Fruit fly (Drosophila melanogaster) whole organism, pupa: ENCODE data around the gene CG44153.

Source experiments
- CG12605 ChIP-seq: fragments of 200-800 bp; sonication (Bioruptor generic); IDR thresholded peaks from 2 replicates; pipeline ENCODE4 v1.3.6; 2022; ENCODE audit warnings: missing biosample characterization, missing genetic modification characterization
- CG14655 ChIP-seq: fragments of 200-800 bp; sonication (Bioruptor generic); optimal IDR thresholded peaks from 3 replicates; lab custom pipeline; 2017; ENCODE audit warnings: mild to moderate bottlenecking, missing biosample characterization, missing genetic modification reagents, missing genetic modification characterization
- D1 ChIP-seq: fragments of 200-800 bp; sonication (Bioruptor generic); optimal IDR thresholded peaks from 2 replicates; lab custom pipeline; 2018; ENCODE audit warnings: missing biosample characterization, mild to moderate bottlenecking, missing genetic modification characterization, moderate library complexity
- Ets98B ChIP-seq: fragments of 200-800 bp; sonication (Bioruptor generic); IDR thresholded peaks from 2 replicates; pipeline ENCODE4 v1.3.6; 2022; ENCODE audit warnings: missing biosample characterization, missing genetic modification characterization
- Snoo ChIP-seq: fragments of 200-800 bp; sonication (Bioruptor generic); optimal IDR thresholded peaks from 3 replicates; lab custom pipeline; 2017; ENCODE audit warnings: missing biosample characterization, mild to moderate bottlenecking, missing genetic modification characterization, inconsistent platforms
- gl ChIP-seq: fragments of 200-800 bp; sonication (Bioruptor generic); optimal IDR thresholded peaks from 2 replicates; lab custom pipeline; 2018; ENCODE audit warnings: missing biosample characterization, mild to moderate bottlenecking, missing genetic modification characterization

DNA sequence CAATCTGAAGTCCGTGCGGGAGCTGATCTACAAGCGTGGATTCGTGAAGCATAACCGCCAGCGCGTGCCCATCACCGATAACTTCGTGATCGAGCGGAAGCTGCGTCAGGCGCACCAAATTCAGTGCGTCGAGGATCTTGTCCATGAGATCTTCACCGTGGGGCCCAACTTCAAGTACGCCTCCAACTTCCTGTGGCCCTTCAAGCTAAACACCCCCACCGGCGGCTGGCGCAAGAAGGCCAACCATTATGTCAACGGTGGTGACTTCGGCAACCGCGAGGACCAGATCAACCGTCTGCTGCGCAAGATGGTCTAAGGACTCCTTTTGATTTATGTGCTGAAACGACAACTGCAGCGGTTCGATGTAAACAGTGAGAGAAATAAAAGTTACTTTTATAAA is 21.7 kb upstream of the CG44153 start:
- TF ChIP-seq CG12605 (GFP tag; lab: Robert Waterston, UW) = no peak
- TF ChIP-seq gl (tag; lab: Kevin White, UChicago) = no peak
- no peak for TF ChIP-seq Ets98B (GFP tag; lab: Robert Waterston, UW)
- TF ChIP-seq Snoo (tag; lab: Kevin White, UChicago) = no peak
- TF ChIP-seq CG14655 = no peak
- TF ChIP-seq D1 = no peak
